Fruit fly (Drosophila melanogaster): ENCODE results near the gene CG17260.

dm6 chr2L:2993236-2993635 is 43.8 kb upstream of the CG17260 start:
- TF ChIP-seq psq (optimal IDR thresholded peaks at IDR 0.05), result no peak
- TF ChIP-seq CG8478 (optimal IDR thresholded peaks at IDR 0.05), result peak; percentile 11
